Fruit fly (Drosophila melanogaster) whole organism, embryonic: ENCODE results near the gene zye.

Experiments
- Asciz ChIP-seq: fragments of 200-800 bp; sonication (Bioruptor generic); optimal IDR thresholded peaks from 2 replicates; lab custom pipeline; 2017; ENCODE audit warnings: missing biosample characterization, mild to moderate bottlenecking, missing genetic modification characterization, missing genetic modification reagents
- Blimp-1 ChIP-seq: fragments of 200-800 bp; sonication (Bioruptor generic); optimal IDR thresholded peaks from 3 replicates; lab custom pipeline; 2018; ENCODE audit warnings: missing biosample characterization, missing genetic modification characterization, mild to moderate bottlenecking, moderate library complexity, missing genetic modification reagents
- CG1024 ChIP-seq: fragments of 200-800 bp; sonication (Bioruptor generic); IDR thresholded peaks from 2 replicates; pipeline ENCODE4 v1.3.6; 2022; ENCODE audit warnings: missing biosample characterization, missing genetic modification characterization
- CG10565 ChIP-seq: fragments of 200-800 bp; sonication (Bioruptor generic); optimal IDR thresholded peaks from 3 replicates; lab custom pipeline; 2016; ENCODE audit warnings: missing biosample characterization, mild to moderate bottlenecking, missing genetic modification characterization
- CG12391 ChIP-seq: fragments of 200-800 bp; sonication (Bioruptor generic); optimal IDR thresholded peaks from 3 replicates; lab custom pipeline; 2018; ENCODE audit warnings: missing biosample characterization, mild to moderate bottlenecking, missing genetic modification characterization, moderate library complexity
- CG12769 ChIP-seq: fragments of 200-800 bp; sonication (Bioruptor generic); optimal IDR thresholded peaks from 2 replicates; lab custom pipeline; 2019; ENCODE audit warnings: missing biosample characterization, mild to moderate bottlenecking, missing genetic modification characterization, moderate library complexity
- CG13123 ChIP-seq: fragments of 200-800 bp; sonication (Bioruptor generic); optimal IDR thresholded peaks from 2 replicates; lab custom pipeline; 2016; ENCODE audit warnings: missing biosample characterization, missing genetic modification characterization
- CG14050 ChIP-seq: fragments of 200-800 bp; sonication (Bioruptor generic); IDR thresholded peaks from 3 replicates; pipeline ENCODE4 v1.3.6; 2022; ENCODE audit warnings: missing biosample characterization, missing genetic modification characterization
- CG14965 ChIP-seq: fragments of 200-800 bp; sonication (Bioruptor generic); optimal IDR thresholded peaks from 2 replicates; lab custom pipeline; 2016; ENCODE audit warnings: missing biosample characterization, missing genetic modification characterization, borderline replicate concordance
- CG18599 ChIP-seq: fragments of 200-800 bp; sonication (Bioruptor generic); optimal IDR thresholded peaks from 3 replicates; lab custom pipeline; 2017; ENCODE audit warnings: missing biosample characterization, missing genetic modification characterization, mild to moderate bottlenecking, moderate library complexity, missing genetic modification reagents
- CG2712 ChIP-seq: fragments of 200-800 bp; optimal IDR thresholded peaks from 3 replicates; lab custom pipeline; 2019; ENCODE audit warnings: missing biosample characterization, mild to moderate bottlenecking, missing genetic modification characterization, moderate library complexity
- CG4360 ChIP-seq: fragments of 200-800 bp; sonication (Bioruptor generic); IDR thresholded peaks from 2 replicates; pipeline ENCODE4 v1.3.6; 2022; ENCODE audit warnings: missing biosample characterization, missing genetic modification characterization
- CG6689 ChIP-seq: fragments of 200-800 bp; sonication (Bioruptor generic); IDR thresholded peaks from 2 replicates; pipeline ENCODE4 v1.3.6; 2022; ENCODE audit warnings: missing biosample characterization, missing genetic modification characterization
- CG6813 ChIP-seq: fragments of 200-800 bp; sonication (Bioruptor generic); optimal IDR thresholded peaks from 2 replicates; lab custom pipeline; 2017; ENCODE audit warnings: missing biosample characterization, missing genetic modification characterization, mild to moderate bottlenecking, moderate library complexity, missing genetic modification reagents
- CG7271 ChIP-seq: fragments of 200-800 bp; sonication (Bioruptor generic); optimal IDR thresholded peaks from 2 replicates; lab custom pipeline; 2018; ENCODE audit warnings: missing biosample characterization, mild to moderate bottlenecking, missing genetic modification characterization, moderate library complexity
- CG7357 ChIP-seq: fragments of 200-800 bp; sonication (Bioruptor generic); IDR thresholded peaks from 3 replicates; pipeline ENCODE4 v1.3.6; 2022; ENCODE audit warnings: missing biosample characterization, missing genetic modification characterization
- CG7928 ChIP-seq: fragments of 200-800 bp; sonication (Bioruptor generic); optimal IDR thresholded peaks from 2 replicates; lab custom pipeline; 2017; ENCODE audit warnings: missing biosample characterization, mild to moderate bottlenecking, missing genetic modification characterization
- CG7963 ChIP-seq: fragments of 200-800 bp; sonication (Bioruptor generic); IDR thresholded peaks from 3 replicates; pipeline ENCODE4 v1.3.6; 2022; ENCODE audit warnings: missing biosample characterization, missing genetic modification characterization; ENCODE audit not compliant: partially characterized antibody
- CG8290 ChIP-seq, 3 experiments: fragments of 200-800 bp; sonication (Bioruptor generic); optimal IDR thresholded peaks; 2 replicates each; lab custom pipeline; 2016 to 2019; ENCODE audit warnings: missing biosample characterization in 3 of 3, missing genetic modification characterization in 3 of 3, mild to moderate bottlenecking in 2 of 3, moderate library complexity in 1 of 3
- CG9817 ChIP-seq: fragments of 200-800 bp; sonication (Bioruptor generic); optimal IDR thresholded peaks from 2 replicates; lab custom pipeline; 2018; ENCODE audit warnings: missing biosample characterization, mild to moderate bottlenecking, missing genetic modification characterization, moderate library complexity
- CG9932 ChIP-seq: fragments of 200-800 bp; sonication (Bioruptor generic); IDR thresholded peaks from 2 replicates; pipeline ENCODE4 v1.3.6; 2022; ENCODE audit warnings: missing biosample characterization, missing genetic modification characterization
- Dfd ChIP-seq, 2 experiments: fragments of >200 bp; optimal IDR thresholded peaks; 2 replicates each; lab custom pipeline; 2017; ENCODE audit warnings: missing biosample characterization in 2 of 2, missing genetic modification characterization in 2 of 2
- Doc3 ChIP-seq: fragments of 200-800 bp; sonication (Bioruptor generic); IDR thresholded peaks from 3 replicates; pipeline ENCODE4 v1.3.6; 2022; ENCODE audit warnings: missing biosample characterization, missing genetic modification characterization; ENCODE audit not compliant: partially characterized antibody
- Dref ChIP-seq: fragments of 200-800 bp; sonication (Bioruptor generic); IDR thresholded peaks from 2 replicates; pipeline ENCODE4 v1.3.6; 2022; ENCODE audit warnings: missing biosample characterization, missing genetic modification characterization
- Fer1 ChIP-seq: fragments of 200-800 bp; sonication (Bioruptor generic); optimal IDR thresholded peaks from 2 replicates; lab custom pipeline; 2017; ENCODE audit warnings: missing biosample characterization, mild to moderate bottlenecking, missing genetic modification characterization
- H2.0 ChIP-seq: fragments of 200-800 bp; sonication (Bioruptor generic); IDR thresholded peaks from 2 replicates; pipeline ENCODE4 v1.3.6; 2022; ENCODE audit warnings: missing biosample characterization, missing genetic modification characterization
- HLH3B ChIP-seq: fragments of 200-800 bp; sonication (Bioruptor generic); IDR thresholded peaks from 2 replicates; pipeline ENCODE4 v1.3.6; 2022; ENCODE audit warnings: missing biosample characterization, missing genetic modification characterization
- HLHmδ ChIP-seq: fragments of 200-800 bp; sonication (Bioruptor generic); optimal IDR thresholded peaks from 2 replicates; lab custom pipeline; 2018; ENCODE audit warnings: missing biosample characterization, mild to moderate bottlenecking, missing genetic modification characterization, moderate library complexity
- Hr39 ChIP-seq: fragments of >200 bp; optimal IDR thresholded peaks from 2 replicates; lab custom pipeline; 2017
- Hsf ChIP-seq: fragments of 200-800 bp; sonication (Bioruptor generic); optimal IDR thresholded peaks from 3 replicates; lab custom pipeline; 2016; ENCODE audit warnings: missing biosample characterization, missing genetic modification characterization
- Oli ChIP-seq: fragments of 200-800 bp; sonication (Bioruptor generic); optimal IDR thresholded peaks from 2 replicates; lab custom pipeline; 2018; ENCODE audit warnings: missing biosample characterization, mild to moderate bottlenecking, missing genetic modification characterization, moderate library complexity
- Ssrp ChIP-seq: fragments of 200-800 bp; sonication (Bioruptor generic); optimal IDR thresholded peaks from 2 replicates; lab custom pipeline; 2018; ENCODE audit warnings: missing biosample characterization, mild to moderate bottlenecking, missing genetic modification characterization, moderate library complexity
- Taf1 ChIP-seq: fragments of 200-800 bp; sonication (Bioruptor generic); IDR thresholded peaks from 2 replicates; pipeline ENCODE4 v1.3.6; 2022; ENCODE audit warnings: missing biosample characterization, missing genetic modification characterization
- ap ChIP-seq: fragments of 200-800 bp; sonication (Bioruptor generic); IDR thresholded peaks from 2 replicates; pipeline ENCODE4 v1.3.6; 2022; ENCODE audit warnings: missing biosample characterization, missing genetic modification characterization
- az2 ChIP-seq: fragments of 200-800 bp; sonication (Bioruptor generic); optimal IDR thresholded peaks from 3 replicates; lab custom pipeline; 2016; ENCODE audit warnings: missing biosample characterization, missing genetic modification characterization
- cad ChIP-seq: fragments of >200 bp; optimal IDR thresholded peaks from 2 replicates; lab custom pipeline; 2017; ENCODE audit warnings: missing biosample characterization, missing genetic modification characterization
- chm ChIP-seq: fragments of 200-800 bp; sonication (Bioruptor generic); IDR thresholded peaks from 2 replicates; pipeline ENCODE4 v1.3.6; 2022; ENCODE audit warnings: missing biosample characterization, missing genetic modification characterization
- chn ChIP-seq: fragments of 200-800 bp; sonication (Bioruptor generic); optimal IDR thresholded peaks from 2 replicates; lab custom pipeline; 2016; ENCODE audit warnings: missing biosample characterization, missing genetic modification characterization
- ftz-f1 ChIP-seq: fragments of 200-800 bp; sonication (Bioruptor generic); optimal IDR thresholded peaks from 2 replicates; lab custom pipeline; 2016; ENCODE audit warnings: missing biosample characterization, missing genetic modification characterization
- gcm2 ChIP-seq: fragments of 200-800 bp; sonication (Bioruptor generic); optimal IDR thresholded peaks from 2 replicates; lab custom pipeline; 2016; ENCODE audit warnings: missing biosample characterization, missing genetic modification characterization
- gsb ChIP-seq: fragments of 200-800 bp; sonication (Bioruptor generic); IDR thresholded peaks from 2 replicates; pipeline ENCODE4 v1.3.6; 2022; ENCODE audit warnings: missing biosample characterization, missing genetic modification characterization
- ham ChIP-seq: fragments of 200-800 bp; sonication (Bioruptor generic); IDR thresholded peaks from 2 replicates; pipeline ENCODE4 v1.3.6; 2022; ENCODE audit warnings: missing biosample characterization, missing genetic modification characterization
- klu ChIP-seq: fragments of 200-800 bp; sonication (Bioruptor generic); IDR thresholded peaks from 2 replicates; pipeline ENCODE4 v1.3.6; 2022; ENCODE audit warnings: missing biosample characterization, missing genetic modification characterization
- lab ChIP-seq: fragments of 200-800 bp; sonication (Bioruptor generic); optimal IDR thresholded peaks from 3 replicates; lab custom pipeline; 2017; ENCODE audit warnings: missing biosample characterization, missing genetic modification characterization, mild to moderate bottlenecking, moderate library complexity, missing genetic modification reagents
- run ChIP-seq: fragments of 200-800 bp; sonication (Bioruptor generic); optimal IDR thresholded peaks from 3 replicates; lab custom pipeline; 2018; ENCODE audit warnings: missing biosample characterization, mild to moderate bottlenecking, missing genetic modification characterization
- sqz ChIP-seq: fragments of 200-800 bp; sonication (Bioruptor generic); optimal IDR thresholded peaks from 3 replicates; lab custom pipeline; 2018; ENCODE audit warnings: missing biosample characterization, mild to moderate bottlenecking, missing genetic modification characterization
- stc ChIP-seq: fragments of 200-800 bp; sonication (Bioruptor generic); IDR thresholded peaks from 2 replicates; pipeline ENCODE4 v1.3.6; 2022; ENCODE audit warnings: missing biosample characterization, missing genetic modification characterization
- tin ChIP-seq: fragments of 200-800 bp; sonication (Bioruptor generic); optimal IDR thresholded peaks from 3 replicates; lab custom pipeline; 2016; ENCODE audit warnings: missing biosample characterization, missing genetic modification characterization
- zf30C ChIP-seq: fragments of 200-800 bp; sonication (Bioruptor generic); optimal IDR thresholded peaks from 3 replicates; lab custom pipeline; 2018; ENCODE audit warnings: missing biosample characterization, mild to moderate bottlenecking, missing genetic modification characterization

Gene zye

DNA sequence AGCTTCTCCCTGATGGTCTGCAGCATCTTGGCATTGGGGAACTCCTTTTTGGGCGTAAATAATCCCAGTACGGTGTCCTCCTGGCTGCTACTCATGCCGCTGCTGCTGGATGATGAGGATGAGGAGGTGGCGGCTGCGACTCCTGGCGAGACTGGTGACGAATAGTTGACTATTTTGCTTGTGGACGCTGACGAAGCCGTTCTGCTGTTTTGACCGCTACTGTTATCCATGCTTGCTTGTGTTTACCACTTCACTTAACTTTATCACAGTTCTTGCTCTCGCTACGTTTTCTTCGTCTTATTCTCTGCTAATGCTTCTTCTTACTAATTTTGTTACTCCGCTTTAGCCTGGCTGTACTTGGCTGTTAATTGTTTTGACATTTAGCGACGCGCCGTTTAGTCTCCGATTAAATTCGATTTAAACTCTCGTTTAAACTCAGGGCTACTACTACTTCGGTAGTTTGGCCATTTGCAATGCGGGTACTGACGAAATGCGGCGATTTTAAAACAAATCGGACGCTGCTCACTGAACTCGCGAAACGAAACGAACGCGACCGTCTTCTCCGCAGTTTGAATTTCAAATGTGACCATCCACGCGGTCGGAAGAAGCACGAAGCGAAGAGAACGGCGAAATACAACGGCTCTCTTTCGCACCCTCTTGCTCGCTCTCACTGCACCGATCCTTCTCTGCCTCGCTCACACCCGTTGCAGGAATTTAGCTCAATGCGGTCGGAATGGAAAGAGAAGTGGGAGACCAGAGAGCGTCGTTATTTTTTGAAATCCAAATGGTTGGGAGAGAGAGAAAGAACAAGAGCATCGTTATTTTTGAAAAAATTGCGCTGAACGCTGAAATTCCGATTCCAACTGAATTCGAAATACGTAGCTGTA lies 12.1 kb upstream of the zye start, which contains the start of gene trbl (continued):
- TF ChIP-seq CG6689 (no peak), Blimp-1 (GFP tag; lab: Kevin White, UChicago) (no peak), zf30C (GFP tag; lab: Kevin White, UChicago) (peak; percentile 38), CG7963 (GFP tag; lab: Robert Waterston, UW) (peak; percentile 80; the same call in 2 of the 3 replicates), Dfd (GFP tag; optimal IDR thresholded peaks at IDR 0.05; lab: Kevin White, UChicago) (no peak), Hsf (no peak), chn (GFP tag; lab: Kevin White, UChicago) (no peak), cad (no peak), chm (GFP tag; lab: Robert Waterston, UW) (peak; percentile 85), Hr39 (lab: Kevin White, UChicago) (no peak), Dref (GFP tag; lab: Robert Waterston, UW) (no peak), ftz-f1 (GFP tag; lab: Kevin White, UChicago) (peak; percentile 74), CG8290 (GFP tag; optimal IDR thresholded peaks at IDR 0.05; lab: Kevin White, UChicago) (peak; percentile 43), CG8290 (tag; optimal IDR thresholded peaks at IDR 0.05; lab: Kevin White, UChicago) (peak; percentile 44 to 64), run (tag; lab: Kevin White, UChicago) (peak; percentile 45), CG6813 (GFP tag; lab: Kevin White, UChicago) (no peak), CG12391 (tag; lab: Kevin White, UChicago) (no peak), gcm2 (GFP tag; lab: Kevin White, UChicago) (no peak), stc (peak; percentile 37; the same call in 1 of the 2 replicates), CG18599 (no peak), HLHmδ (peak; percentile 60), CG14965 (no peak), Asciz (no peak), tin (GFP tag; lab: Kevin White, UChicago) (no peak), Oli (no peak), CG1024 (GFP tag; lab: Robert Waterston, UW) (no peak), ham (no peak), Doc3 (GFP tag; lab: Robert Waterston, UW) (peak; percentile 37; the same call in 1 of the 3 replicates), CG7271 (tag; lab: Kevin White, UChicago) (peak; percentile 54), az2 (no peak), CG7357 (GFP tag; lab: Robert Waterston, UW) (no peak), Ssrp (tag; lab: Kevin White, UChicago) (no peak), CG7928 (GFP tag; lab: Kevin White, UChicago) (no peak), ap (GFP tag; lab: Robert Waterston, UW) (no peak), CG4360 (GFP tag; lab: Robert Waterston, UW) (no peak), sqz (no peak), Taf1 (GFP tag; lab: Robert Waterston, UW) (no peak), H2.0 (GFP tag; lab: Robert Waterston, UW) (no peak), Fer1 (GFP tag; lab: Kevin White, UChicago) (peak; percentile 74), CG2712 (peak; percentile 36), CG10565 (GFP tag; lab: Kevin White, UChicago) (no peak), lab (GFP tag; lab: Kevin White, UChicago) (peak; percentile 52), CG9817 (no peak), CG13123 (no peak), CG14050 (no peak), klu (no peak), CG12769 (tag; lab: Kevin White, UChicago) (peak; percentile 40), gsb (GFP tag; lab: Robert Waterston, UW) (no peak), HLH3B (GFP tag; lab: Robert Waterston, UW) (no peak), CG9932 (GFP tag; lab: Robert Waterston, UW) (no peak)
